ENCODE assay signal across 6 fruit fly cellular contexts in the genomic region with DNA sequence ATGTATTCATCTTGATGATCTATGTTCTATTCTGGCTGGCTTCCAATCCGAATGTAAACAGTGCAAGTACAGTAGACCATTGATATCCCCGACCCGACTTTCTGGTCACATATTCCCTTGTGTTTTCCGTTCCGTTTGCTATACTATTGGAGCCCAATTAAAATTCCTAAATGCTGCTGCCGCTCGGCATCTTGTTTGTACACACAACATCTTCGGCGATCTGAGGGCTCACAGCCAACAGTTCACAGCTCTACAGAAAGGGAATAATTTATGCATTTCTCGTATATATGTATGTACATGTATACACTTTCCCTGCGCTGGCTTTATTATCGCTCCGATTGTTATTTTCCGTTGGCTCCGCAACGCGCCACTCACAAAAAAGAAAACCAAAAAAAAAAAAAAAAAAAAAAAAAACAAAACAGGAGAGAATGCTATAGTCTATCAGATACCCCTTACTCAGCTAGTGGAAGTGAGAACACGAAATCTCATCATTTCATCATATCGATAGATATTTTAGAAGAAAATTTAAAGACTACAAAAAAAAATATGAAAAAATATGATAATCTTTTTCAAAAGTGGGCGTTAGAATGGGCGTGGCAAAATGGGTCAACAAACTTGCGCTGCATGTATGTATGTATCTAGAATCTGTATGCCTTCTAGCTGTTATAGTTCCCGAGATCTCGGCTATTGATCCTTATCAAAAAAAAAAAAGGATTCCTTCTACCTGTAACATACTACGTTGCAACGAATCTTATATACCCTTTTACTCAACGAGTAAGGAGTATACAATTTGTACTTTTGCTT.
A peak's percentile ranks its signal among the peaks of the same experiment; 100 is the strongest.
TF ChIP-seq lines count a peak whose summit lies in the region.

No protein-coding gene starts in this region.

- TF ChIP-seq CTCF in whole organism, embryonic (GFP tag; optimal IDR thresholded peaks at IDR 0.05; lab: Kevin White, UChicago) = no peak

TF ChIP-seq in whole organism, 6 proteins besides CTCF, POLR2A, EP300 and RAD21:
- TF ChIP-seq pan (optimal IDR thresholded peaks at IDR 0.05; lab: Kevin White, UChicago) (peak; percentile 67), CG8478 (optimal IDR thresholded peaks at IDR 0.05; lab: Kevin White, UChicago) (no peak)

TF ChIP-seq in whole organism, adult, 20 proteins besides CTCF, POLR2A, EP300 and RAD21:
- peak; percentile 11 for TF ChIP-seq kay (GFP tag; lab: Kevin White, UChicago; ENCODE audit: borderline replicate concordance)
- no peak for TF ChIP-seq CG5204 (GFP tag; optimal IDR thresholded peaks at IDR 0.05; lab: Kevin White, UChicago)

TF ChIP-seq in whole organism, embryonic, 481 proteins besides CTCF, POLR2A, EP300 and RAD21 (continues in another document):
- TF ChIP-seq dmrt99B (tag; optimal IDR thresholded peaks at IDR 0.05; lab: Kevin White, UChicago) (peak; percentile 9), Sox100B (GFP tag; optimal IDR thresholded peaks at IDR 0.05; lab: Kevin White, UChicago) (peak; percentile 61), CG7556 (GFP tag; optimal IDR thresholded peaks at IDR 0.05; lab: Kevin White, UChicago) (peak; percentile 36), NC2β (GFP tag; optimal IDR thresholded peaks at IDR 0.05; lab: Kevin White, UChicago) (no peak), CG16813 (GFP tag; IDR thresholded peaks at IDR 0.05; lab: Robert Waterston, UW; ENCODE audit: partially characterized antibody) (peak; percentile 62), chif (GFP tag; optimal IDR thresholded peaks at IDR 0.05; lab: Kevin White, UChicago) (peak in 1 of 2 experiments; percentile 16), tio (GFP tag; optimal IDR thresholded peaks at IDR 0.05; lab: Kevin White, UChicago) (peak; percentile 52), HLH4C (GFP tag; IDR thresholded peaks at IDR 0.05; lab: Robert Waterston, UW; ENCODE audit: partially characterized antibody) (peak; percentile 75), hb (GFP tag; IDR thresholded peaks at IDR 0.05; lab: Robert Waterston, UW; ENCODE audit: partially characterized antibody) (0 out of 3 replicates have a peak, but pooled peaks have one; percentile 43), Oli (tag; optimal IDR thresholded peaks at IDR 0.05; lab: Kevin White, UChicago) (peak; percentile 51), nmo (GFP tag; optimal IDR thresholded peaks at IDR 0.05; lab: Kevin White, UChicago) (peak; percentile 64), wek (GFP tag; optimal IDR thresholded peaks at IDR 0.05; lab: Kevin White, UChicago) (no peak), CG14860 (GFP tag; IDR thresholded peaks at IDR 0.05; lab: Robert Waterston, UW; ENCODE audit: partially characterized antibody) (peak; percentile 58), CG8388 (GFP tag; optimal IDR thresholded peaks at IDR 0.05; lab: Kevin White, UChicago) (peak; percentile 15), CG13424 (tag; optimal IDR thresholded peaks at IDR 0.05; lab: Kevin White, UChicago) (peak; percentile 3), zf30C (GFP tag; optimal IDR thresholded peaks at IDR 0.05; lab: Kevin White, UChicago) (no peak), Nf-YC (tag; optimal IDR thresholded peaks at IDR 0.05; lab: Kevin White, UChicago) (no peak)

TF ChIP-seq in whole organism, prepupa, 60 proteins besides CTCF, POLR2A, EP300 and RAD21 (continues in another document):
- TF ChIP-seq esn (GFP tag; optimal IDR thresholded peaks at IDR 0.05; lab: Kevin White, UChicago) = peak; percentile 76
- TF ChIP-seq OdsH (GFP tag; optimal IDR thresholded peaks at IDR 0.05; lab: Kevin White, UChicago) = peak; percentile 69
- no peak for TF ChIP-seq dac (GFP tag; optimal IDR thresholded peaks at IDR 0.05; lab: Kevin White, UChicago)
- peak; percentile 67 for TF ChIP-seq CG34406 (GFP tag; optimal IDR thresholded peaks at IDR 0.05; lab: Kevin White, UChicago)
- peak; percentile 20 for TF ChIP-seq CG9139 (GFP tag; optimal IDR thresholded peaks at IDR 0.05; lab: Kevin White, UChicago)
- peak; percentile 53 for TF ChIP-seq Hr39 (GFP tag; optimal IDR thresholded peaks at IDR 0.05; lab: Kevin White, UChicago)
- peak; percentile 74 for TF ChIP-seq achi (GFP tag; optimal IDR thresholded peaks at IDR 0.05; lab: Kevin White, UChicago)
- TF ChIP-seq Smox (GFP tag; optimal IDR thresholded peaks at IDR 0.05; lab: Kevin White, UChicago) = peak; percentile 42
- TF ChIP-seq fd85E (GFP tag; optimal IDR thresholded peaks at IDR 0.05; lab: Kevin White, UChicago) = no peak
- peak; percentile 20 for TF ChIP-seq CG11902 (GFP tag; optimal IDR thresholded peaks at IDR 0.05; lab: Kevin White, UChicago)
- TF ChIP-seq CG6276 (GFP tag; optimal IDR thresholded peaks at IDR 0.05; lab: Kevin White, UChicago) = peak; percentile 44
- peak; percentile 66 for TF ChIP-seq topi (GFP tag; optimal IDR thresholded peaks at IDR 0.05; lab: Kevin White, UChicago)
- TF ChIP-seq CG8119 (GFP tag; IDR thresholded peaks at IDR 0.05; lab: Robert Waterston, UW) = peak; percentile 66
- peak; percentile 49 for TF ChIP-seq CG10669 (GFP tag; optimal IDR thresholded peaks at IDR 0.05; lab: Kevin White, UChicago)
- peak; percentile 65 for TF ChIP-seq CG10631 (GFP tag; optimal IDR thresholded peaks at IDR 0.05; lab: Kevin White, UChicago)
- TF ChIP-seq CG3032 (tag; optimal IDR thresholded peaks at IDR 0.05; lab: Kevin White, UChicago) = peak; percentile 47
- TF ChIP-seq Lpt (GFP tag; optimal IDR thresholded peaks at IDR 0.05; lab: Kevin White, UChicago) = peak; percentile 58
- TF ChIP-seq fd59A (GFP tag; optimal IDR thresholded peaks at IDR 0.05; lab: Kevin White, UChicago) = peak; percentile 19
- TF ChIP-seq CG11762 (GFP tag; optimal IDR thresholded peaks at IDR 0.05; lab: Kevin White, UChicago; ENCODE audit: insufficient read depth) = peak; percentile 69

TF ChIP-seq in whole organism, pupa, 21 proteins besides CTCF, POLR2A, EP300 and RAD21:
- TF ChIP-seq Pif1B (GFP tag; optimal IDR thresholded peaks at IDR 0.05; lab: Kevin White, UChicago) (peak; percentile 64), CG4496 (GFP tag; IDR thresholded peaks at IDR 0.05; lab: Robert Waterston, UW) (0 out of 3 replicates have a peak, but pooled peaks have one; percentile 24), rn (GFP tag; IDR thresholded peaks at IDR 0.05; lab: Robert Waterston, UW) (no peak), gl (tag; optimal IDR thresholded peaks at IDR 0.05; lab: Kevin White, UChicago) (no peak), CG10348 (GFP tag; IDR thresholded peaks at IDR 0.05; lab: Robert Waterston, UW) (no peak), CG9948 (tag; optimal IDR thresholded peaks at IDR 0.05; lab: Kevin White, UChicago) (peak; percentile 50), Pif1A (GFP tag; optimal IDR thresholded peaks at IDR 0.05; lab: Kevin White, UChicago) (peak; percentile 75), CG15710 (tag; optimal IDR thresholded peaks at IDR 0.05; lab: Kevin White, UChicago) (peak; percentile 56), D1 (tag; optimal IDR thresholded peaks at IDR 0.05; lab: Kevin White, UChicago) (no peak), fd96Ca (GFP tag; IDR thresholded peaks at IDR 0.05; lab: Robert Waterston, UW) (no peak), CG8301 (tag; optimal IDR thresholded peaks at IDR 0.05; lab: Kevin White, UChicago) (peak; percentile 6), CG12605 (GFP tag; IDR thresholded peaks at IDR 0.05; lab: Robert Waterston, UW) (no peak; the same call in 1 of the 2 replicates), EcR (GFP tag; optimal IDR thresholded peaks at IDR 0.05; lab: Kevin White, UChicago) (peak; percentile 16), CG32121 (GFP tag; IDR thresholded peaks at IDR 0.05; lab: Robert Waterston, UW) (no peak), Ets98B (GFP tag; IDR thresholded peaks at IDR 0.05; lab: Robert Waterston, UW) (no peak), CG14655 (GFP tag; optimal IDR thresholded peaks at IDR 0.05; lab: Kevin White, UChicago) (peak; percentile 72), Snoo (tag; optimal IDR thresholded peaks at IDR 0.05; lab: Kevin White, UChicago) (peak; percentile 51), CG8159 (tag; optimal IDR thresholded peaks at IDR 0.05; lab: Kevin White, UChicago) (peak; percentile 62), CG34367 (tag; optimal IDR thresholded peaks at IDR 0.05; lab: Kevin White, UChicago) (no peak), CG13204 (GFP tag; optimal IDR thresholded peaks at IDR 0.05; lab: Kevin White, UChicago) (no peak), CG17806 (tag; optimal IDR thresholded peaks at IDR 0.05; lab: Kevin White, UChicago) (peak; percentile 3)

TF ChIP-seq in whole organism, wandering third instar larva, 38 proteins besides CTCF, POLR2A, EP300 and RAD21:
- TF ChIP-seq Rel (GFP tag; optimal IDR thresholded peaks at IDR 0.05; lab: Kevin White, UChicago) (no peak), Rel (tag; optimal IDR thresholded peaks at IDR 0.05; lab: Kevin White, UChicago) (no peak), CrebA (GFP tag; optimal IDR thresholded peaks at IDR 0.05; lab: Kevin White, UChicago; ENCODE audit: borderline replicate concordance) (no peak), HLH106 (tag; optimal IDR thresholded peaks at IDR 0.05; lab: Kevin White, UChicago) (peak; percentile 2), Hr83 (GFP tag; optimal IDR thresholded peaks at IDR 0.05; lab: Kevin White, UChicago; ENCODE audit: poor library complexity, severe bottlenecking) (no peak), fru (GFP tag; optimal IDR thresholded peaks at IDR 0.05; lab: Kevin White, UChicago) (peak; percentile 15)
TF ChIP-seq in whole organism, wandering third instar larva: peak in this region for 2.
